Fruit fly (Drosophila melanogaster): ENCODE data around the gene rudhira.
A peak's percentile ranks its signal among the peaks of the same experiment; 100 is the strongest.

Gene rudhira

dm6 chrX:11816434-11816948 lies at the start of gene rudhira, which contains the start of gene CG1578:
TSS of gene rudhira (plus strand) at chrX:11816898.
TSS of gene CG1578 (minus strand) at chrX:11816551.
- no peak for TF ChIP-seq CG7556 (GFP tag; optimal IDR thresholded peaks at IDR 0.05)
- no peak for TF ChIP-seq CG10654 (GFP tag; optimal IDR thresholded peaks at IDR 0.05)
- TF ChIP-seq CG16863 (GFP tag; optimal IDR thresholded peaks at IDR 0.05), result no peak
- no peak for TF ChIP-seq mam (GFP tag; optimal IDR thresholded peaks at IDR 0.05)
- TF ChIP-seq CG14441 (GFP tag; IDR thresholded peaks at IDR 0.05), result no peak
- peak; percentile 80 for TF ChIP-seq stwl (tag; optimal IDR thresholded peaks at IDR 0.05)
- TF ChIP-seq CG17361 (GFP tag; IDR thresholded peaks at IDR 0.05), result 0 out of 3 replicates have a peak, but pooled peaks have one; percentile 17
- TF ChIP-seq Dip3 (GFP tag; optimal IDR thresholded peaks at IDR 0.05), result no peak
- peak; percentile 21 for TF ChIP-seq Meics (GFP tag; optimal IDR thresholded peaks at IDR 0.05)
- TF ChIP-seq vvl (GFP tag; IDR thresholded peaks at IDR 0.05), result peak; percentile 8; the same call in 1 of the 2 replicates
- no peak for TF ChIP-seq dmrt99B (tag; optimal IDR thresholded peaks at IDR 0.05)
- TF ChIP-seq pzg (GFP tag; optimal IDR thresholded peaks at IDR 0.05), result peak; percentile 48
- TF ChIP-seq HmgD (GFP tag; optimal IDR thresholded peaks at IDR 0.05), result no peak
- TF ChIP-seq rib (GFP tag; IDR thresholded peaks at IDR 0.05), result 0 out of 2 replicates have a peak, but pooled peaks have one; percentile 24
- TF ChIP-seq MBD-R2 (GFP tag; IDR thresholded peaks at IDR 0.05), result peak; percentile 35; the same call in 1 of the 2 replicates
- no peak for TF ChIP-seq jing (GFP tag; optimal IDR thresholded peaks at IDR 0.05)
- no peak for TF ChIP-seq mld (GFP tag; IDR thresholded peaks at IDR 0.05; ENCODE audit: partially characterized antibody)
- TF ChIP-seq CG12769 (tag; optimal IDR thresholded peaks at IDR 0.05), result no peak
- peak; percentile 64 for TF ChIP-seq CoRest (tag; optimal IDR thresholded peaks at IDR 0.05)
- TF ChIP-seq Stat92E (GFP tag; optimal IDR thresholded peaks at IDR 0.05), result no peak
- no peak for TF ChIP-seq schlank (tag; optimal IDR thresholded peaks at IDR 0.05)
- TF ChIP-seq Ets97D (GFP tag; optimal IDR thresholded peaks at IDR 0.05), result peak; percentile 46
- no peak for TF ChIP-seq wor (GFP tag; IDR thresholded peaks at IDR 0.05)
- no peak for TF ChIP-seq CG12236 (GFP tag; optimal IDR thresholded peaks at IDR 0.05)
- TF ChIP-seq CG7745 (tag; optimal IDR thresholded peaks at IDR 0.05), result no peak
- TF ChIP-seq danr (GFP tag; IDR thresholded peaks at IDR 0.05), result no peak
- peak; percentile 36 for TF ChIP-seq CG10543 (GFP tag; optimal IDR thresholded peaks at IDR 0.05)
- TF ChIP-seq lola (GFP tag; optimal IDR thresholded peaks at IDR 0.05), result peak in 1 of 3 experiments; percentile 9
- TF ChIP-seq Dek (tag; optimal IDR thresholded peaks at IDR 0.05), result no peak
- TF ChIP-seq CG1647 (GFP tag; optimal IDR thresholded peaks at IDR 0.05), result no peak
- TF ChIP-seq wek (GFP tag; optimal IDR thresholded peaks at IDR 0.05), result no peak
- TF ChIP-seq Spps (tag; optimal IDR thresholded peaks at IDR 0.05), result no peak
- no peak for TF ChIP-seq Mes4 (GFP tag; optimal IDR thresholded peaks at IDR 0.05)
- TF ChIP-seq row (GFP tag; IDR thresholded peaks at IDR 0.05), result peak; percentile 21
- TF ChIP-seq CG12071 (GFP tag; optimal IDR thresholded peaks at IDR 0.05), result no peak
- TF ChIP-seq lov (optimal IDR thresholded peaks at IDR 0.05), result no peak
- no peak for TF ChIP-seq lov (GFP tag; IDR thresholded peaks at IDR 0.05)
- no peak for TF ChIP-seq ttk (GFP tag; IDR thresholded peaks at IDR 0.05)
- TF ChIP-seq zen (tag; optimal IDR thresholded peaks at IDR 0.05), result peak; percentile 44
- no peak for TF ChIP-seq CG8924 (tag; optimal IDR thresholded peaks at IDR 0.05)
- TF ChIP-seq dan (GFP tag; IDR thresholded peaks at IDR 0.05), result no peak
- TF ChIP-seq CG2116 (GFP tag; optimal IDR thresholded peaks at IDR 0.05), result peak; percentile 35
- TF ChIP-seq dmrt11E (tag; optimal IDR thresholded peaks at IDR 0.05), result no peak
- TF ChIP-seq Pdp1 (GFP tag; optimal IDR thresholded peaks at IDR 0.05), result no peak
- TF ChIP-seq CG1233 (GFP tag; optimal IDR thresholded peaks at IDR 0.05), result no peak
- TF ChIP-seq toy (GFP tag; IDR thresholded peaks at IDR 0.05), result no peak
- TF ChIP-seq Hr51 (GFP tag; optimal IDR thresholded peaks at IDR 0.05), result no peak
- TF ChIP-seq sqz (GFP tag; optimal IDR thresholded peaks at IDR 0.05), result peak; percentile 46
- no peak for TF ChIP-seq maf-S (GFP tag; optimal IDR thresholded peaks at IDR 0.05)
- TF ChIP-seq CG11696 (GFP tag; IDR thresholded peaks at IDR 0.05), result no peak
- no peak for TF ChIP-seq hth (optimal IDR thresholded peaks at IDR 0.05)

Measured in whole organism, embryonic.